Worm (Caenorhabditis elegans): ENCODE measurements around the gene smc-6.

Gene smc-6

ce11 chrII:11577397-11577796, 1.1 kb upstream of the smc-6 start, which contains the start of gene pcs-1:
TSS of gene pcs-1 (minus strand) at chrII:11577740.
- TF ChIP-seq ama-1 (optimal IDR thresholded peaks at IDR 0.05) (no peak), F13C5.2 (tag; optimal IDR thresholded peaks at IDR 0.05) (no peak), hmbx-1 (tag; optimal IDR thresholded peaks at IDR 0.05) (no peak), sea-1 (GFP tag; conservative IDR thresholded peaks at IDR 0.05) (no peak), B0310.2 (tag; optimal IDR thresholded peaks at IDR 0.05) (no peak), scrt-1 (GFP tag; IDR thresholded peaks at IDR 0.05) (no peak), tbx-11 (GFP tag; IDR thresholded peaks at IDR 0.05) (no peak), ceh-36 (tag; optimal IDR thresholded peaks at IDR 0.05) (no peak), hmg-4 (GFP tag; optimal IDR thresholded peaks at IDR 0.05) (no peak), tra-4 (tag; optimal IDR thresholded peaks at IDR 0.05) (no peak), flt-1 (GFP tag; IDR thresholded peaks at IDR 0.05) (no peak), hnd-1 (tag; optimal IDR thresholded peaks at IDR 0.05) (no peak), ceh-13 (GFP tag; optimal IDR thresholded peaks at IDR 0.05) (no peak), ets-7 (tag; optimal IDR thresholded peaks at IDR 0.05) (no peak), aly-1 (tag; optimal IDR thresholded peaks at IDR 0.05) (no peak)

- no peak for TF ChIP-seq ama-1 (optimal IDR thresholded peaks at IDR 0.05)
- no peak for TF ChIP-seq ceh-13 (GFP tag; optimal IDR thresholded peaks at IDR 0.05)
- TF ChIP-seq scrt-1 (GFP tag; IDR thresholded peaks at IDR 0.05) = no peak
- no peak for TF ChIP-seq aly-1 (tag; optimal IDR thresholded peaks at IDR 0.05)
These were observed 655 bp upstream of the smc-6 start for ce11 chrII:11577861-11578260.

- TF ChIP-seq sea-1 (GFP tag; conservative IDR thresholded peaks at IDR 0.05) = no peak
- no peak for TF ChIP-seq tbx-37 (GFP tag; conservative IDR thresholded peaks at IDR 0.05)
- TF ChIP-seq F13C5.2 (tag; optimal IDR thresholded peaks at IDR 0.05) = no peak
- no peak for TF ChIP-seq tbx-11 (GFP tag; IDR thresholded peaks at IDR 0.05)
- TF ChIP-seq tra-4 (tag; optimal IDR thresholded peaks at IDR 0.05) = no peak
- no peak for TF ChIP-seq ceh-36 (tag; optimal IDR thresholded peaks at IDR 0.05)
- no peak for TF ChIP-seq ceh-13 (GFP tag; optimal IDR thresholded peaks at IDR 0.05)
- TF ChIP-seq B0310.2 (tag; optimal IDR thresholded peaks at IDR 0.05) = no peak
- TF ChIP-seq hmbx-1 (tag; optimal IDR thresholded peaks at IDR 0.05) = no peak
- TF ChIP-seq hnd-1 (tag; optimal IDR thresholded peaks at IDR 0.05) = no peak
- TF ChIP-seq flt-1 (GFP tag; IDR thresholded peaks at IDR 0.05) = no peak
- TF ChIP-seq hmg-4 (GFP tag; optimal IDR thresholded peaks at IDR 0.05) = no peak
- TF ChIP-seq ets-7 (tag; optimal IDR thresholded peaks at IDR 0.05) = no peak
- TF ChIP-seq pes-1 (GFP tag; IDR thresholded peaks at IDR 0.05) = no peak
- TF ChIP-seq ama-1 (optimal IDR thresholded peaks at IDR 0.05) = no peak
- no peak for TF ChIP-seq aly-1 (tag; optimal IDR thresholded peaks at IDR 0.05)
- no peak for TF ChIP-seq scrt-1 (GFP tag; IDR thresholded peaks at IDR 0.05)
These were observed 4.2 kb downstream of the smc-6 start, which contains the start of gene ints-7 for ce11 chrII:11582698-11583097. TSS of gene ints-7 (plus strand) at chrII:11582849.

- TF ChIP-seq sea-1 (GFP tag; conservative IDR thresholded peaks at IDR 0.05) (no peak), hmg-4 (GFP tag; optimal IDR thresholded peaks at IDR 0.05) (no peak), tbx-11 (GFP tag; IDR thresholded peaks at IDR 0.05) (no peak), B0310.2 (tag; optimal IDR thresholded peaks at IDR 0.05) (no peak), tra-4 (tag; optimal IDR thresholded peaks at IDR 0.05) (no peak), ama-1 (optimal IDR thresholded peaks at IDR 0.05) (no peak), aly-1 (tag; optimal IDR thresholded peaks at IDR 0.05) (no peak), ceh-36 (tag; optimal IDR thresholded peaks at IDR 0.05) (no peak), tbx-37 (GFP tag; conservative IDR thresholded peaks at IDR 0.05) (no peak), scrt-1 (GFP tag; IDR thresholded peaks at IDR 0.05) (no peak), flt-1 (GFP tag; IDR thresholded peaks at IDR 0.05) (no peak), pes-1 (GFP tag; IDR thresholded peaks at IDR 0.05) (no peak), F13C5.2 (tag; optimal IDR thresholded peaks at IDR 0.05) (no peak), hnd-1 (tag; optimal IDR thresholded peaks at IDR 0.05) (no peak), ets-7 (tag; optimal IDR thresholded peaks at IDR 0.05) (no peak), ceh-13 (GFP tag; optimal IDR thresholded peaks at IDR 0.05) (no peak), hmbx-1 (tag; optimal IDR thresholded peaks at IDR 0.05) (no peak)
These were observed 9.8 kb downstream of the smc-6 start for ce11 chrII:11588304-11588703.

ce11 chrII:11591558-11591957, 13.0 kb downstream of the smc-6 start:
- TF ChIP-seq tbx-11 (GFP tag; IDR thresholded peaks at IDR 0.05) (no peak), ceh-13 (GFP tag; optimal IDR thresholded peaks at IDR 0.05) (no peak)

- TF ChIP-seq ama-1 (optimal IDR thresholded peaks at IDR 0.05) (no peak), tbx-11 (GFP tag; IDR thresholded peaks at IDR 0.05) (no peak), hnd-1 (tag; optimal IDR thresholded peaks at IDR 0.05) (no peak), F13C5.2 (tag; optimal IDR thresholded peaks at IDR 0.05) (no peak), tbx-37 (GFP tag; conservative IDR thresholded peaks at IDR 0.05) (no peak), pes-1 (GFP tag; IDR thresholded peaks at IDR 0.05) (no peak), flt-1 (GFP tag; IDR thresholded peaks at IDR 0.05) (no peak), B0310.2 (tag; optimal IDR thresholded peaks at IDR 0.05) (no peak), aly-1 (tag; optimal IDR thresholded peaks at IDR 0.05) (no peak), sea-1 (GFP tag; conservative IDR thresholded peaks at IDR 0.05) (no peak), ceh-36 (tag; optimal IDR thresholded peaks at IDR 0.05) (no peak)
These were observed 13.5 kb downstream of the smc-6 start, which contains the start of gene F07A11.1 for ce11 chrII:11592023-11592422. TSS of gene F07A11.1 (minus strand) at chrII:11592123.

ce11 chrII:11595368-11595996, 17.0 kb downstream of the smc-6 start, which contains the start of gene gfat-1:
TSS of gene gfat-1 (minus strand) at chrII:11595418.
- TF ChIP-seq hmg-4 (GFP tag; optimal IDR thresholded peaks at IDR 0.05) (peak; percentile 6), hmbx-1 (tag; optimal IDR thresholded peaks at IDR 0.05) (no peak), pes-1 (GFP tag; IDR thresholded peaks at IDR 0.05) (no peak), B0310.2 (tag; optimal IDR thresholded peaks at IDR 0.05) (no peak), tbx-37 (GFP tag; conservative IDR thresholded peaks at IDR 0.05) (no peak)
